Worm (Caenorhabditis elegans) whole organism, mixed stage, embryonic: ENCODE measurements around the gene pbs-3.

Source experiments
- M03D4.4 ChIP-seq: sonication (generic microtip); optimal IDR thresholded peaks from 2 replicates; lab custom pipeline; 2017; ENCODE audit warnings: mild to moderate bottlenecking, missing genetic modification characterization, missing compliant biosample characterization
- bed-3 ChIP-seq: fragments of 200-800 bp; sonication (Bioruptor generic); optimal IDR thresholded peaks from 3 replicates; lab custom pipeline; 2018; ENCODE audit warnings: mild to moderate bottlenecking, missing genetic modification characterization, moderate library complexity, missing compliant biosample characterization
- blmp-1 ChIP-seq: fragments of 150-350 bp; optimal IDR thresholded peaks from 2 replicates; lab custom pipeline; 2014; ENCODE audit warnings: missing biosample characterization, missing genetic modification characterization
- ceh-43 ChIP-seq: fragments of 200-800 bp; sonication (Bioruptor generic); optimal IDR thresholded peaks from 2 replicates; lab custom pipeline; 2018; ENCODE audit warnings: mild to moderate bottlenecking, missing genetic modification characterization, moderate library complexity, missing compliant biosample characterization
- ceh-83 ChIP-seq: fragments of 200-800 bp; sonication (Bioruptor generic); optimal IDR thresholded peaks from 2 replicates; lab custom pipeline; 2018; ENCODE audit warnings: mild to moderate bottlenecking, missing genetic modification characterization, missing compliant biosample characterization
- ces-1 ChIP-seq: fragments of 150-350 bp; optimal IDR thresholded peaks from 2 replicates; lab custom pipeline; 2014; ENCODE audit warnings: missing biosample characterization, missing genetic modification reagents, missing genetic modification characterization
- cnd-1 ChIP-seq: fragments of 200-800 bp; sonication (Bioruptor generic); optimal IDR thresholded peaks from 2 replicates; lab custom pipeline; 2018; ENCODE audit warnings: mild to moderate bottlenecking, missing genetic modification characterization, missing compliant biosample characterization
- drap-1 ChIP-seq: fragments of 200-800 bp; sonication (Bioruptor generic); optimal IDR thresholded peaks from 3 replicates; lab custom pipeline; 2018; ENCODE audit warnings: mild to moderate bottlenecking, missing genetic modification characterization, missing compliant biosample characterization
- elt-1 ChIP-seq: sonication (generic microtip); optimal IDR thresholded peaks from 2 replicates; lab custom pipeline; 2017; ENCODE audit warnings: missing genetic modification characterization, mild to moderate bottlenecking, missing compliant biosample characterization, antibody characterized with exemption, moderate library complexity, borderline replicate concordance; ENCODE audit not compliant: insufficient read depth
- flh-1 ChIP-seq: fragments of 200-800 bp; sonication (Bioruptor generic); optimal IDR thresholded peaks from 2 replicates; lab custom pipeline; 2018; ENCODE audit warnings: mild to moderate bottlenecking, missing genetic modification characterization, moderate library complexity, missing compliant biosample characterization
- ham-2 ChIP-seq: fragments of 200-800 bp; sonication (Bioruptor generic); optimal IDR thresholded peaks from 2 replicates; lab custom pipeline; 2018; ENCODE audit warnings: mild to moderate bottlenecking, missing genetic modification characterization, missing compliant biosample characterization
- hlh-1 ChIP-seq: fragments of 150-350 bp; optimal IDR thresholded peaks from 2 replicates; lab custom pipeline; 2014; ENCODE audit warnings: missing biosample characterization, missing genetic modification reagents, missing genetic modification characterization
- lin-13 ChIP-seq: fragments of 150-350 bp; optimal IDR thresholded peaks from 2 replicates; lab custom pipeline; 2014; ENCODE audit warnings: missing biosample characterization, missing genetic modification characterization
- lin-32 ChIP-seq: fragments of 200-800 bp; sonication (Bioruptor generic); optimal IDR thresholded peaks from 2 replicates; lab custom pipeline; 2018; ENCODE audit warnings: mild to moderate bottlenecking, missing genetic modification characterization, missing compliant biosample characterization
- mab-5 ChIP-seq: fragments of 150-350 bp; optimal IDR thresholded peaks from 2 replicates; lab custom pipeline; 2014; ENCODE audit warnings: missing biosample characterization, missing genetic modification characterization
- mep-1 ChIP-seq: fragments of 150-350 bp; optimal IDR thresholded peaks from 2 replicates; lab custom pipeline; 2017; ENCODE audit warnings: missing biosample characterization, missing genetic modification reagents, missing genetic modification characterization, inconsistent platforms
- mls-2 ChIP-seq: sonication (generic microtip); optimal IDR thresholded peaks from 2 replicates; lab custom pipeline; 2016; ENCODE audit warnings: mild to moderate bottlenecking, missing genetic modification characterization, moderate library complexity, missing compliant biosample characterization
- nhr-12 ChIP-seq: fragments of 150-350 bp; optimal IDR thresholded peaks from 2 replicates; lab custom pipeline; 2014; ENCODE audit warnings: missing biosample characterization, missing genetic modification characterization
- nhr-2 ChIP-seq: fragments of 150-350 bp; optimal IDR thresholded peaks from 2 replicates; lab custom pipeline; 2014; ENCODE audit warnings: missing biosample characterization, missing genetic modification characterization
- nhr-237 ChIP-seq: fragments of 150-350 bp; optimal IDR thresholded peaks from 2 replicates; lab custom pipeline; 2014; ENCODE audit warnings: missing biosample characterization, missing genetic modification characterization
- nhr-28 ChIP-seq: fragments of 150-350 bp; optimal IDR thresholded peaks from 2 replicates; lab custom pipeline; 2014; ENCODE audit warnings: missing biosample characterization, missing genetic modification characterization
- nhr-76 ChIP-seq: sonication (generic microtip); optimal IDR thresholded peaks from 2 replicates; lab custom pipeline; 2017; ENCODE audit warnings: missing biosample characterization, missing genetic modification characterization
- pha-4 ChIP-seq: fragments of 150-350 bp; optimal IDR thresholded peaks from 2 replicates; lab custom pipeline; 2018; ENCODE audit warnings: missing biosample characterization, missing genetic modification reagents, missing genetic modification characterization
- sem-2 ChIP-seq: fragments of 200-800 bp; sonication (Bioruptor generic); optimal IDR thresholded peaks from 2 replicates; lab custom pipeline; 2018; ENCODE audit warnings: mild to moderate bottlenecking, missing genetic modification characterization, missing compliant biosample characterization
- snpc-4 ChIP-seq: fragments of 150-350 bp; optimal IDR thresholded peaks from 2 replicates; lab custom pipeline; 2014; ENCODE audit warnings: missing biosample characterization, missing genetic modification characterization
- sptf-1 ChIP-seq: sonication (generic microtip); optimal IDR thresholded peaks from 2 replicates; lab custom pipeline; 2017; ENCODE audit warnings: mild to moderate bottlenecking, missing genetic modification characterization, moderate library complexity, missing compliant biosample characterization
- tbx-8 ChIP-seq: fragments of 200-800 bp; sonication (Bioruptor generic); optimal IDR thresholded peaks from 2 replicates; lab custom pipeline; 2018; ENCODE audit warnings: mild to moderate bottlenecking, missing genetic modification characterization, moderate library complexity, missing compliant biosample characterization
- unc-120 ChIP-seq: sonication (generic microtip); optimal IDR thresholded peaks from 2 replicates; lab custom pipeline; 2017; ENCODE audit warnings: missing genetic modification characterization, missing compliant biosample characterization; ENCODE audit not compliant: poor library complexity, severe bottlenecking
- unc-39 ChIP-seq: fragments of 150-350 bp; optimal IDR thresholded peaks from 2 replicates; lab custom pipeline; 2014; ENCODE audit warnings: missing biosample characterization, missing genetic modification characterization
- unc-62 ChIP-seq: fragments of 150-350 bp; optimal IDR thresholded peaks from 2 replicates; lab custom pipeline; 2014; ENCODE audit warnings: missing biosample characterization, missing genetic modification reagents, missing genetic modification characterization
- zip-8 ChIP-seq: fragments of 150-350 bp; optimal IDR thresholded peaks from 2 replicates; lab custom pipeline; 2014; ENCODE audit warnings: missing biosample characterization, missing genetic modification characterization
- ztf-11 ChIP-seq: fragments of 150-350 bp; optimal IDR thresholded peaks from 2 replicates; lab custom pipeline; 2014; ENCODE audit warnings: missing biosample characterization, missing genetic modification characterization

pbs-3 gene

ce11 chrII:4942829-4943228, 12.4 kb downstream of the pbs-3 start:
- TF ChIP-seq lin-13 (tag; lab: Kevin White, UChicago): no peak
- TF ChIP-seq elt-1: no peak
- no peak for TF ChIP-seq unc-62 (GFP tag; lab: Kevin White, UChicago)
- no peak for TF ChIP-seq nhr-76 (tag; lab: Kevin White, UChicago)
- TF ChIP-seq ztf-11 (tag; lab: Kevin White, UChicago): no peak
- TF ChIP-seq snpc-4 (tag; lab: Kevin White, UChicago): no peak
- TF ChIP-seq nhr-28 (tag; lab: Kevin White, UChicago): no peak
- no peak for TF ChIP-seq blmp-1 (tag; lab: Kevin White, UChicago)
- no peak for TF ChIP-seq hlh-1 (tag; lab: Kevin White, UChicago)
- no peak for TF ChIP-seq drap-1 (GFP tag; lab: Kevin White, UChicago)
- no peak for TF ChIP-seq nhr-2 (tag; lab: Kevin White, UChicago)
- no peak for TF ChIP-seq tbx-8 (GFP tag; lab: Kevin White, UChicago)
- TF ChIP-seq ces-1 (GFP tag; lab: Kevin White, UChicago): no peak
- TF ChIP-seq flh-1: no peak
- no peak for TF ChIP-seq bed-3
- no peak for TF ChIP-seq mab-5
- no peak for TF ChIP-seq pha-4 (tag; lab: Kevin White, UChicago)
- no peak for TF ChIP-seq unc-120 (tag; lab: Kevin White, UChicago)

- TF ChIP-seq M03D4.4 (tag; lab: Kevin White, UChicago): peak; percentile 84
- TF ChIP-seq lin-13 (tag; lab: Kevin White, UChicago): peak; percentile 57
- peak; percentile 40 for TF ChIP-seq flh-1
- TF ChIP-seq nhr-12: no peak
- no peak for TF ChIP-seq snpc-4 (tag; lab: Kevin White, UChicago)
- no peak for TF ChIP-seq blmp-1 (tag; lab: Kevin White, UChicago)
- TF ChIP-seq drap-1 (GFP tag; lab: Kevin White, UChicago): peak; percentile 86
- no peak for TF ChIP-seq ztf-11 (tag; lab: Kevin White, UChicago)
- peak; percentile 88 for TF ChIP-seq mls-2 (tag; lab: Kevin White, UChicago)
- peak; percentile 75 for TF ChIP-seq sem-2 (GFP tag; lab: Kevin White, UChicago)
- TF ChIP-seq cnd-1: peak; percentile 92
- peak; percentile 64 for TF ChIP-seq unc-120 (tag; lab: Kevin White, UChicago)
- TF ChIP-seq ceh-43 (GFP tag; lab: Kevin White, UChicago): peak; percentile 72
- peak; percentile 24 for TF ChIP-seq pha-4 (tag; lab: Kevin White, UChicago)
- TF ChIP-seq sptf-1: peak; percentile 90
- no peak for TF ChIP-seq mep-1
- peak; percentile 90 for TF ChIP-seq ham-2
- peak; percentile 25 for TF ChIP-seq nhr-76 (tag; lab: Kevin White, UChicago)
- peak; percentile 90 for TF ChIP-seq ceh-83 (GFP tag; lab: Kevin White, UChicago)
- no peak for TF ChIP-seq mab-5
- peak; percentile 58 for TF ChIP-seq bed-3
- TF ChIP-seq lin-32 (GFP tag; lab: Kevin White, UChicago): peak; percentile 64
- TF ChIP-seq hlh-1 (tag; lab: Kevin White, UChicago): no peak
Measured at ce11 chrII:4942397-4942796, 12.8 kb downstream of the pbs-3 start.

- TF ChIP-seq elt-1: peak; percentile 98
- TF ChIP-seq lin-32 (GFP tag; lab: Kevin White, UChicago): no peak
- TF ChIP-seq unc-62 (GFP tag; lab: Kevin White, UChicago): no peak
- TF ChIP-seq unc-120 (tag; lab: Kevin White, UChicago): no peak
- no peak for TF ChIP-seq unc-39 (tag; lab: Kevin White, UChicago)
- TF ChIP-seq zip-8 (tag; lab: Kevin White, UChicago): no peak
- no peak for TF ChIP-seq nhr-28 (tag; lab: Kevin White, UChicago)
- no peak for TF ChIP-seq tbx-8 (GFP tag; lab: Kevin White, UChicago)
- TF ChIP-seq nhr-237: no peak
- no peak for TF ChIP-seq ham-2
- no peak for TF ChIP-seq mep-1
- peak; percentile 30 for TF ChIP-seq ces-1 (GFP tag; lab: Kevin White, UChicago)
- TF ChIP-seq, all 35 proteins: peak for 2
Measured at ce11 chrII:4941541-4942206, 13.6 kb downstream of the pbs-3 start, which contains the start of gene ZK546.19. Gene ZK546.19, plus strand, starts transcription at chrII:4941726.

ce11 chrII:4941050-4941449, 14.2 kb downstream of the pbs-3 start, which contains the start of gene cblc-1:
Gene cblc-1, minus strand, starts transcription at chrII:4941150.
- TF ChIP-seq sem-2 (GFP tag; lab: Kevin White, UChicago): no peak
- no peak for TF ChIP-seq sptf-1
- no peak for TF ChIP-seq lin-32 (GFP tag; lab: Kevin White, UChicago)
- no peak for TF ChIP-seq ceh-43 (GFP tag; lab: Kevin White, UChicago)
- TF ChIP-seq mab-5: no peak
- TF ChIP-seq unc-39 (tag; lab: Kevin White, UChicago): no peak
- TF ChIP-seq drap-1 (GFP tag; lab: Kevin White, UChicago): no peak
- TF ChIP-seq lin-13 (tag; lab: Kevin White, UChicago): no peak
- TF ChIP-seq nhr-237: no peak
- TF ChIP-seq nhr-28 (tag; lab: Kevin White, UChicago): no peak
- no peak for TF ChIP-seq cnd-1
- no peak for TF ChIP-seq ztf-11 (tag; lab: Kevin White, UChicago)
- no peak for TF ChIP-seq tbx-8 (GFP tag; lab: Kevin White, UChicago)
- TF ChIP-seq nhr-12: no peak
